Fruit fly (Drosophila melanogaster) whole organism, embryonic: ENCODE results near the gene Gclm.

Experiments used
- Adf1 ChIP-seq: fragments of 200-800 bp; sonication (Bioruptor generic); IDR thresholded peaks from 2 replicates; pipeline ENCODE4 v1.3.6; 2022; ENCODE audit warnings: missing biosample characterization, missing genetic modification characterization
- BtbVII ChIP-seq: fragments of 200-800 bp; sonication (Bioruptor generic); optimal IDR thresholded peaks from 3 replicates; lab custom pipeline; 2017; ENCODE audit warnings: missing biosample characterization, mild to moderate bottlenecking, missing genetic modification characterization
- CG10431 ChIP-seq: fragments of 200-800 bp; sonication (Bioruptor generic); optimal IDR thresholded peaks from 3 replicates; lab custom pipeline; 2018; ENCODE audit warnings: missing biosample characterization, mild to moderate bottlenecking, missing genetic modification characterization
- CG10543 ChIP-seq: fragments of 200-800 bp; sonication (Bioruptor generic); optimal IDR thresholded peaks from 3 replicates; lab custom pipeline; 2017; ENCODE audit warnings: missing biosample characterization, mild to moderate bottlenecking, missing genetic modification characterization, moderate library complexity
- CG10565 ChIP-seq: fragments of 200-800 bp; sonication (Bioruptor generic); optimal IDR thresholded peaks from 3 replicates; lab custom pipeline; 2016; ENCODE audit warnings: missing biosample characterization, mild to moderate bottlenecking, missing genetic modification characterization
- CG13296 ChIP-seq: fragments of 200-800 bp; sonication (Bioruptor generic); optimal IDR thresholded peaks from 3 replicates; lab custom pipeline; 2018; ENCODE audit warnings: missing biosample characterization, mild to moderate bottlenecking, missing genetic modification characterization
- CG2120 ChIP-seq: fragments of 200-800 bp; sonication (Bioruptor generic); optimal IDR thresholded peaks from 3 replicates; lab custom pipeline; 2016; ENCODE audit warnings: missing biosample characterization, missing genetic modification characterization
- CG2129 ChIP-seq: fragments of 200-800 bp; sonication (Bioruptor generic); IDR thresholded peaks from 2 replicates; pipeline ENCODE4 v1.3.6; 2022; ENCODE audit warnings: missing biosample characterization, missing genetic modification characterization; ENCODE audit not compliant: partially characterized antibody
- CG3281 ChIP-seq: fragments of 200-800 bp; sonication (Bioruptor generic); optimal IDR thresholded peaks from 3 replicates; lab custom pipeline; 2017; ENCODE audit warnings: missing biosample characterization, mild to moderate bottlenecking, missing genetic modification characterization
- CG34376 ChIP-seq: fragments of 200-800 bp; sonication (Bioruptor generic); optimal IDR thresholded peaks from 2 replicates; lab custom pipeline; 2018; ENCODE audit warnings: missing biosample characterization, mild to moderate bottlenecking, missing genetic modification characterization
- CG3995 ChIP-seq: fragments of 200-800 bp; sonication (Bioruptor generic); optimal IDR thresholded peaks from 3 replicates; lab custom pipeline; 2016; ENCODE audit warnings: missing biosample characterization, missing genetic modification characterization
- CG4820 ChIP-seq: fragments of 200-800 bp; sonication (Bioruptor generic); optimal IDR thresholded peaks from 3 replicates; lab custom pipeline; 2016; ENCODE audit warnings: missing biosample characterization, missing genetic modification characterization
- CG6272 ChIP-seq: fragments of 200-800 bp; sonication (Bioruptor generic); IDR thresholded peaks from 2 replicates; pipeline ENCODE4 v1.3.6; 2022; ENCODE audit warnings: missing biosample characterization, missing genetic modification characterization
- CG6765 ChIP-seq: fragments of 200-800 bp; sonication (Bioruptor generic); optimal IDR thresholded peaks from 3 replicates; lab custom pipeline; 2017; ENCODE audit warnings: missing biosample characterization, mild to moderate bottlenecking, missing genetic modification characterization
- CG7372 ChIP-seq: fragments of 200-800 bp; sonication (Bioruptor generic); IDR thresholded peaks from 2 replicates; pipeline ENCODE4 v1.3.6; 2022; ENCODE audit warnings: missing biosample characterization, missing genetic modification characterization
- CG8359 ChIP-seq: fragments of 200-800 bp; sonication (Bioruptor generic); optimal IDR thresholded peaks from 2 replicates; lab custom pipeline; 2017; ENCODE audit warnings: missing biosample characterization, mild to moderate bottlenecking, missing genetic modification characterization, borderline replicate concordance
- Deaf1 ChIP-seq: fragments of 200-800 bp; optimal IDR thresholded peaks from 3 replicates; lab custom pipeline; 2019; ENCODE audit warnings: missing biosample characterization, mild to moderate bottlenecking, missing genetic modification characterization, moderate library complexity
- Drgx ChIP-seq: fragments of 200-800 bp; sonication (Bioruptor generic); IDR thresholded peaks from 2 replicates; pipeline ENCODE4 v1.3.6; 2022; ENCODE audit warnings: missing biosample characterization, missing genetic modification characterization
- E2f1 ChIP-seq: fragments of 200-800 bp; sonication (Bioruptor generic); IDR thresholded peaks from 2 replicates; pipeline ENCODE4 v1.3.6; 2022; ENCODE audit warnings: missing biosample characterization, missing genetic modification characterization
- ERR ChIP-seq: fragments of 200-800 bp; sonication (Bioruptor generic); optimal IDR thresholded peaks from 2 replicates; lab custom pipeline; 2016; ENCODE audit warnings: missing biosample characterization, missing genetic modification characterization
- Eip74EF ChIP-seq, 2 experiments: fragments of 200-800 bp in 1 of 2; fragments of >200 bp in 1 of 2; sonication (Bioruptor generic) in 1 of 2; optimal IDR thresholded peaks; 2 replicates each; lab custom pipeline; 2017 to 2019; ENCODE audit warnings: missing biosample characterization in 2 of 2, missing genetic modification characterization in 2 of 2, mild to moderate bottlenecking in 1 of 2, moderate library complexity in 1 of 2
- Ets97D ChIP-seq: fragments of 200-800 bp; sonication (Bioruptor generic); optimal IDR thresholded peaks from 3 replicates; lab custom pipeline; 2016; ENCODE audit warnings: missing biosample characterization, missing genetic modification characterization
- GATAe ChIP-seq: fragments of 200-800 bp; sonication (Bioruptor generic); conservative IDR thresholded peaks from 2 replicates; pipeline ENCODE4 v1.3.6; 2022; ENCODE audit warnings: missing biosample characterization, missing genetic modification characterization
- Hr78 ChIP-seq, 2 experiments: fragments of 200-800 bp in 1 of 2; fragments of >200 bp in 1 of 2; sonication (Bioruptor generic) in 1 of 2; optimal IDR thresholded peaks; 2 replicates each; lab custom pipeline; 2017 to 2019; ENCODE audit warnings: missing biosample characterization in 2 of 2, missing genetic modification characterization in 2 of 2, mild to moderate bottlenecking in 1 of 2, moderate library complexity in 1 of 2
- Jarid2 ChIP-seq: fragments of 200-800 bp; sonication (Bioruptor generic); optimal IDR thresholded peaks from 3 replicates; lab custom pipeline; 2017; ENCODE audit warnings: mild to moderate bottlenecking, missing biosample characterization, missing genetic modification reagents, missing genetic modification characterization
- Med ChIP-seq: fragments of 200-800 bp; sonication (Bioruptor generic); peaks from one replicate; lab custom pipeline; 2016; ENCODE audit warnings: missing biosample characterization, missing genetic modification characterization, mild to moderate bottlenecking, inconsistent platforms, moderate library complexity
- Mrtf ChIP-seq: fragments of 200-800 bp; sonication (Bioruptor generic); IDR thresholded peaks from 3 replicates; pipeline ENCODE4 v1.3.6; 2022; ENCODE audit warnings: missing biosample characterization, missing genetic modification characterization
- Six4 ChIP-seq: fragments of 200-800 bp; sonication (Bioruptor generic); optimal IDR thresholded peaks from 2 replicates; lab custom pipeline; 2016; ENCODE audit warnings: missing biosample characterization, missing genetic modification characterization
- Trl ChIP-seq, 3 experiments: fragments of >200 bp in 2 of 3; fragments of 200-800 bp in 1 of 3; sonication (Bioruptor generic) in 1 of 3; optimal IDR thresholded peaks; 2 replicates in 1 of 3; 3 replicates in 2 of 3; lab custom pipeline; 2016 to 2017; ENCODE audit warnings: missing biosample characterization in 1 of 3, missing genetic modification characterization in 1 of 3
- az2 ChIP-seq: fragments of 200-800 bp; sonication (Bioruptor generic); optimal IDR thresholded peaks from 3 replicates; lab custom pipeline; 2016; ENCODE audit warnings: missing biosample characterization, missing genetic modification characterization
- chinmo ChIP-seq: fragments of 200-800 bp; sonication (Bioruptor generic); IDR thresholded peaks from 4 replicates; pipeline ENCODE4 v1.3.6; 2022; ENCODE audit warnings: missing biosample characterization, missing genetic modification characterization; ENCODE audit not compliant: partially characterized antibody
- ci ChIP-seq: fragments of 200-800 bp; sonication (Bioruptor generic); IDR thresholded peaks from 3 replicates; pipeline ENCODE4 v1.3.6; 2022; ENCODE audit warnings: missing biosample characterization, missing genetic modification characterization
- corto ChIP-seq: fragments of 200-800 bp; sonication (Bioruptor generic); optimal IDR thresholded peaks from 2 replicates; lab custom pipeline; 2016; ENCODE audit warnings: missing biosample characterization, mild to moderate bottlenecking, missing genetic modification characterization, moderate library complexity
- cwo ChIP-seq: fragments of 200-800 bp; sonication (Bioruptor generic); optimal IDR thresholded peaks from 3 replicates; lab custom pipeline; 2017; ENCODE audit warnings: missing biosample characterization, missing genetic modification characterization, mild to moderate bottlenecking, moderate library complexity, missing genetic modification reagents
- dmrt99B ChIP-seq: fragments of 200-800 bp; sonication (Bioruptor generic); optimal IDR thresholded peaks from 2 replicates; lab custom pipeline; 2018; ENCODE audit warnings: missing biosample characterization, mild to moderate bottlenecking, missing genetic modification characterization, moderate library complexity
- exex ChIP-seq: fragments of 200-800 bp; sonication (Bioruptor generic); optimal IDR thresholded peaks from 4 replicates; lab custom pipeline; 2018; ENCODE audit warnings: missing biosample characterization, mild to moderate bottlenecking, missing genetic modification characterization, moderate library complexity
- grn ChIP-seq: fragments of 200-800 bp; sonication (Bioruptor generic); optimal IDR thresholded peaks from 3 replicates; lab custom pipeline; 2017; ENCODE audit warnings: missing biosample characterization, missing genetic modification characterization
- kay ChIP-seq: fragments of 200-800 bp; sonication (Bioruptor generic); optimal IDR thresholded peaks from 2 replicates; lab custom pipeline; 2016; ENCODE audit warnings: missing biosample characterization, missing genetic modification characterization
- klu ChIP-seq: fragments of 200-800 bp; sonication (Bioruptor generic); IDR thresholded peaks from 2 replicates; pipeline ENCODE4 v1.3.6; 2022; ENCODE audit warnings: missing biosample characterization, missing genetic modification characterization
- lab ChIP-seq: fragments of 200-800 bp; sonication (Bioruptor generic); optimal IDR thresholded peaks from 3 replicates; lab custom pipeline; 2017; ENCODE audit warnings: missing biosample characterization, missing genetic modification characterization, mild to moderate bottlenecking, moderate library complexity, missing genetic modification reagents
- lbe ChIP-seq: fragments of 200-800 bp; sonication (Bioruptor generic); optimal IDR thresholded peaks from 2 replicates; lab custom pipeline; 2016; ENCODE audit warnings: missing biosample characterization, mild to moderate bottlenecking, missing genetic modification characterization
- maf-S ChIP-seq: fragments of 200-800 bp; sonication (Bioruptor generic); optimal IDR thresholded peaks from 2 replicates; lab custom pipeline; 2016; ENCODE audit warnings: missing biosample characterization, missing genetic modification characterization
- mam ChIP-seq: fragments of 200-800 bp; sonication (Bioruptor generic); optimal IDR thresholded peaks from 3 replicates; lab custom pipeline; 2016; ENCODE audit warnings: missing biosample characterization, missing genetic modification characterization
- prd ChIP-seq, 3 experiments: fragments of >200 bp in 2 of 3; fragments of 200-800 bp in 1 of 3; sonication (Bioruptor generic) in 1 of 3; optimal IDR thresholded peaks in 2 of 3; IDR thresholded peaks in 1 of 3; 2 replicates in 2 of 3; 3 replicates in 1 of 3; pipeline versions ENCODE4 v1.3.6 to Lab custom; 2017 to 2022; ENCODE audit warnings: missing biosample characterization in 1 of 3, missing genetic modification characterization in 1 of 3
- row ChIP-seq: fragments of 200-800 bp; sonication (Bioruptor generic); IDR thresholded peaks from 3 replicates; pipeline ENCODE4 v1.3.6; 2022; ENCODE audit warnings: missing biosample characterization, missing genetic modification characterization
- z ChIP-seq: fragments of 200-800 bp; sonication (Bioruptor generic); IDR thresholded peaks from 3 replicates; pipeline ENCODE4 v1.3.6; 2022; ENCODE audit warnings: missing biosample characterization, missing genetic modification characterization

Gclm gene

DNA sequence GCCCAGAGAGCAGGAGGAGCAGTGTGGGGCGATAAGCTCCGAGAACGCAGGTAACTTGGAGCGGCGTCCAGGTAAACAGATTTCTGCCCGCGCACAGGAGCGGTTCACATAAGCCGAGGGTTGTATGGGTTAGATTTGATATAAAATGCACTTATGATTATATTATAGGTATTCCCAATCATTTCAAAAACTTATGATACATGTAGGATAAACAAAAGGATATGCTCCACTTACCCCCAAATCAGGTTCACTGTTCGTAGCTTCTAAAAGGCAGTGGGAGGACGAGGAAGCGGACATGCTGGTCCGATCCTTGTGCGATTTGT, 49.8 kb downstream of the Gclm start (continued):
- TF ChIP-seq Trl (optimal IDR thresholded peaks at IDR 0.05; lab: Kevin White, UChicago) = peak; percentile 24 to 56
- no peak for TF ChIP-seq Trl (GFP tag; optimal IDR thresholded peaks at IDR 0.05; lab: Kevin White, UChicago)
- TF ChIP-seq row = peak; percentile 68
- TF ChIP-seq CG2120 (GFP tag; lab: Kevin White, UChicago) = peak; percentile 37
- peak; percentile 35; the same call in 1 of the 3 replicates for TF ChIP-seq ci (GFP tag; lab: Robert Waterston, UW)
- no peak for TF ChIP-seq dmrt99B (tag; lab: Kevin White, UChicago)
- TF ChIP-seq E2f1 (GFP tag; lab: Robert Waterston, UW) = no peak
- TF ChIP-seq, all 482 proteins: peak for 14

DNA sequence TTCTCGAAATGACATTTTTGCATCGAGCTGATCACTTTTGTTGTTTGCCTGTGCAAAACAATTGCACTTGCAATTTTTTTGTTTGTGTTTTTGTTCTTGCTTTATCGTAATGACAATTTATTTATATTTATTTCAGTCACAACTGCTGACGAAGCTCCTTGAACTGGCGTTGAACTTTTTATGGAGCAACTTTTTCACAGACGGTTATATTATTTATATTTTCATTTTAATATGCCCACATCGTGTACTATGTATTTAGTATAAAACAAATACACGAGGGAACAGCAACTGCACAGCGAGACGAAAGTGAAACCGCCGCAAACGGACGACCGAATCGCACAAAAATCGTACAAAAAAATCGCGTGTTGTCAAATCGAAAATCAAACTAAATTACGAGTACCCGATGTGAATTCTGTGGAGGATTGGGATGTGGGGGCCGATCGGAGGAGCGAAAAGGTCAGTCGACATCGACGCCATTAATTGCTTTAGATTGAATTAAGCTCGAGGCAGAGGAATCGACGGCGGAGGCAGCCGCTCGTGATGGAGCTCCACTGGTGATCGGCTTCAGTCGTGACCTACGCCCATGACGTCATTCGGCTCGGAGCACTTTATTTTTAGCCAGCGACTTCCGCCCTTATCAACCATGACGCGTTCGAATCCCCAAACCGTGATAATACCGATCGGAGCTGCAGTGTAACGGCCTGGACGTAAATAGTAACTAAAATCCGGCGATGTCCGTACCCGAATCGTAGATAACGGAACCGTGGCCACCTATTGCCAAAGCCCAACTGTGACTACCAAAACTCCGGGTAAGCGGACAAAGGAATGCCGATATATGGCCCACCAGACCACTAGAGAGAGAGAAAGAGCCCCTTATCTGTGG, 50.4 kb downstream of the Gclm start:
- peak; percentile 82 for TF ChIP-seq Deaf1 (tag; lab: Kevin White, UChicago)
- peak; percentile 81 for TF ChIP-seq cwo (GFP tag; lab: Kevin White, UChicago)
- TF ChIP-seq CG2129 (GFP tag; lab: Robert Waterston, UW) = no peak
- no peak for TF ChIP-seq mam (GFP tag; lab: Kevin White, UChicago)
- TF ChIP-seq Drgx (GFP tag; lab: Robert Waterston, UW) = no peak
- no peak for TF ChIP-seq CG10565 (GFP tag; lab: Kevin White, UChicago)
- no peak for TF ChIP-seq ERR (GFP tag; lab: Kevin White, UChicago)
- TF ChIP-seq Hr78 (GFP tag; optimal IDR thresholded peaks at IDR 0.05; lab: Kevin White, UChicago) = peak in 1 of 2 experiments; percentile 48
- TF ChIP-seq lab (GFP tag; lab: Kevin White, UChicago) = peak; percentile 62
- peak; percentile 70 for TF ChIP-seq BtbVII (GFP tag; lab: Kevin White, UChicago)
- no peak for TF ChIP-seq kay
- peak; percentile 53 for TF ChIP-seq CG3995 (GFP tag; lab: Kevin White, UChicago)
- TF ChIP-seq chinmo (GFP tag; lab: Robert Waterston, UW) = peak; percentile 83; the same call in 2 of the 4 replicates
- no peak for TF ChIP-seq CG6272 (GFP tag; lab: Robert Waterston, UW)
- TF ChIP-seq CG34376 (GFP tag; lab: Kevin White, UChicago) = peak; percentile 77
- peak; percentile 22 for TF ChIP-seq CG8359 (GFP tag; lab: Kevin White, UChicago)
- peak; percentile 0 for TF ChIP-seq grn (GFP tag; lab: Kevin White, UChicago)
- peak; percentile 25 for TF ChIP-seq Med
- TF ChIP-seq Mrtf (GFP tag; lab: Robert Waterston, UW) = no peak
- TF ChIP-seq GATAe (GFP tag; lab: Robert Waterston, UW) = peak; percentile 53
- no peak for TF ChIP-seq Ets97D (GFP tag; lab: Kevin White, UChicago)
- TF ChIP-seq Jarid2 = peak; percentile 71
- no peak for TF ChIP-seq az2 (GFP tag; lab: Kevin White, UChicago)
- TF ChIP-seq z (GFP tag; lab: Robert Waterston, UW) = 0 out of 3 replicates have a peak, but pooled peaks have one; percentile 12
- peak in 1 of 2 experiments; percentile 10 for TF ChIP-seq Eip74EF (GFP tag; optimal IDR thresholded peaks at IDR 0.05; lab: Kevin White, UChicago)
- TF ChIP-seq CG10543 = peak; percentile 47
- no peak for TF ChIP-seq prd (optimal IDR thresholded peaks at IDR 0.05; lab: Kevin White, UChicago)
- TF ChIP-seq prd (GFP tag; IDR thresholded peaks at IDR 0.05; lab: Robert Waterston, UW) = no peak
- TF ChIP-seq CG7372 (GFP tag; lab: Robert Waterston, UW) = no peak
- peak; percentile 38 for TF ChIP-seq exex
- TF ChIP-seq klu (GFP tag; lab: Robert Waterston, UW) = no peak
- TF ChIP-seq lbe (GFP tag; lab: Kevin White, UChicago) = peak; percentile 18
- peak; percentile 55 for TF ChIP-seq corto (GFP tag; lab: Kevin White, UChicago)
- TF ChIP-seq CG4820 (GFP tag; lab: Kevin White, UChicago) = no peak
- TF ChIP-seq CG10431 (GFP tag; lab: Kevin White, UChicago) = no peak
- peak; percentile 26; the same call in 1 of the 2 replicates for TF ChIP-seq Adf1 (GFP tag; lab: Robert Waterston, UW)
- TF ChIP-seq CG3281 = no peak
- no peak for TF ChIP-seq maf-S (GFP tag; lab: Kevin White, UChicago)
- no peak for TF ChIP-seq CG13296 (GFP tag; lab: Kevin White, UChicago)
- peak; percentile 45 for TF ChIP-seq CG6765 (GFP tag; lab: Kevin White, UChicago)
- TF ChIP-seq Six4 (GFP tag; lab: Kevin White, UChicago) = no peak
